ENCODE assay signal across 1 fruit fly cellular context in the genomic region with DNA sequence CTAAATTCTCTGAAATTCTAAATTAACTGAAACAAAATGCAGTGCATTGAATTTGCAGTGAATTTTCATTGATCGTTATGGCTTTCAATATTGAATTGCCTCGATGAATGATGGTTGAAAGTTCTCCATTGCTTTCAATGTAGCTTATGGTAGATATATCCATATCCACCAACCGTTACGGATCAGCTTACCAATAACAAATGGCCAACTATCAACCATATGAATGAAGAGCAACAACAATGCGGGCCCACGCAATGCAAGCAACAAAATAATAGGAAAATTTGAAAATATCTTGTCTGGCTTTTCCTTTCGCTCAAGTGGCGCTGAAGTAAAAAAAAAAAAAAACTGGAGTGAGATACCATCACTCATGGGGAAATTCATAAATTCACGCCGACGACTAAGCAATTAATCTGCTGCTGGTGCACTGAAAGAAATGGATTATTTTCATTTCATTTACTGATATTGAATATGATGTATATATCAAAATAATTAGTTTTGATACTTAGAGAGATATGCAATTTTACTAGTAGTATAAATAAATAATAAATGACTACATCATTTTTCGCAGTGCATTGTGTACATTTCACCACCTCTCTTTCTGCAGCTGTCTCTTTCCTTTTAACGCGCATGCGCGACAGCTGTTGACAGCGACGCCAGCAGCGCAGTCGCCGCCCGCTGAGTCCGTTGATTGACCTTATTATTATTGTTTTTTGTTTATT.
A peak's percentile ranks its signal among the peaks of the same experiment; 100 is the strongest.
TF ChIP-seq lines count a peak whose summit lies in the region.

No protein-coding gene starts in this region.

TF ChIP-seq in whole organism, embryonic, 481 proteins besides CTCF, POLR2A, EP300 and RAD21 (continued from another document and continues in another):
- peak; percentile 91 for TF ChIP-seq CG17328 (GFP tag; IDR thresholded peaks at IDR 0.05; lab: Robert Waterston, UW)
- peak; percentile 87 for TF ChIP-seq CG4424 (GFP tag; optimal IDR thresholded peaks at IDR 0.05; lab: Kevin White, UChicago)
- TF ChIP-seq Mes4 (GFP tag; optimal IDR thresholded peaks at IDR 0.05; lab: Kevin White, UChicago) = peak; percentile 32
- TF ChIP-seq fru (optimal IDR thresholded peaks at IDR 0.05; lab: Kevin White, UChicago) = no peak
- peak; percentile 40; the same call in 1 of the 3 replicates for TF ChIP-seq sr (GFP tag; IDR thresholded peaks at IDR 0.05; lab: Robert Waterston, UW)
- TF ChIP-seq toy (GFP tag; IDR thresholded peaks at IDR 0.05; lab: Robert Waterston, UW) = 0 out of 2 replicates have a peak, but pooled peaks have one; percentile 13
- peak; percentile 66 for TF ChIP-seq CG4730 (GFP tag; IDR thresholded peaks at IDR 0.05; lab: Robert Waterston, UW)
- no peak for TF ChIP-seq Hmx (GFP tag; optimal IDR thresholded peaks at IDR 0.05; lab: Kevin White, UChicago)
- no peak for TF ChIP-seq CG15514 (GFP tag; optimal IDR thresholded peaks at IDR 0.05; lab: Kevin White, UChicago)
- 0 out of 3 replicates have a peak, but pooled peaks have one; percentile 39 for TF ChIP-seq Dbx (GFP tag; IDR thresholded peaks at IDR 0.05; lab: Robert Waterston, UW)
- TF ChIP-seq CG1603 (tag; optimal IDR thresholded peaks at IDR 0.05; lab: Kevin White, UChicago) = peak; percentile 88
- peak; percentile 93 for TF ChIP-seq CG10979 (tag; optimal IDR thresholded peaks at IDR 0.05; lab: Kevin White, UChicago)
- TF ChIP-seq ro (GFP tag; IDR thresholded peaks at IDR 0.05; lab: Robert Waterston, UW) = peak; percentile 21; the same call in 1 of the 2 replicates
- TF ChIP-seq CG17912 (GFP tag; optimal IDR thresholded peaks at IDR 0.05; lab: Kevin White, UChicago) = no peak
- peak; percentile 79 for TF ChIP-seq Chrac-16 (GFP tag; optimal IDR thresholded peaks at IDR 0.05; lab: Kevin White, UChicago)
- TF ChIP-seq CG32532 (GFP tag; IDR thresholded peaks at IDR 0.05; lab: Robert Waterston, UW) = peak; percentile 49
- TF ChIP-seq CG8089 (GFP tag; optimal IDR thresholded peaks at IDR 0.05; lab: Kevin White, UChicago) = peak; percentile 31
- TF ChIP-seq jumu (GFP tag; optimal IDR thresholded peaks at IDR 0.05; lab: Kevin White, UChicago) = peak; percentile 41
- peak; percentile 89 for TF ChIP-seq phol (tag; optimal IDR thresholded peaks at IDR 0.05; lab: Kevin White, UChicago)
- TF ChIP-seq gro (GFP tag; optimal IDR thresholded peaks at IDR 0.05; lab: Kevin White, UChicago) = no peak
- TF ChIP-seq B-H2 (GFP tag; optimal IDR thresholded peaks at IDR 0.05; lab: Kevin White, UChicago) = no peak
- TF ChIP-seq CG18262 (tag; optimal IDR thresholded peaks at IDR 0.05; lab: Kevin White, UChicago) = peak; percentile 90
- peak; percentile 36 for TF ChIP-seq Atf-2 (GFP tag; optimal IDR thresholded peaks at IDR 0.05; lab: Kevin White, UChicago)
- TF ChIP-seq her (GFP tag; optimal IDR thresholded peaks at IDR 0.05; lab: Kevin White, UChicago) = no peak
- peak in 1 of 2 experiments; percentile 72 for TF ChIP-seq Hr51 (GFP tag; optimal IDR thresholded peaks at IDR 0.05; lab: Kevin White, UChicago)
- TF ChIP-seq Side (GFP tag; optimal IDR thresholded peaks at IDR 0.05; lab: Kevin White, UChicago) = peak; percentile 52
- peak; percentile 76 for TF ChIP-seq sim (GFP tag; IDR thresholded peaks at IDR 0.05; lab: Robert Waterston, UW)
- TF ChIP-seq otp (GFP tag; IDR thresholded peaks at IDR 0.05; lab: Robert Waterston, UW) = peak; percentile 81
- TF ChIP-seq lov (optimal IDR thresholded peaks at IDR 0.05; lab: Kevin White, UChicago) = no peak
- TF ChIP-seq lov (GFP tag; IDR thresholded peaks at IDR 0.05; lab: Robert Waterston, UW) = peak; percentile 82; the same call in 2 of the 3 replicates
- TF ChIP-seq chn (GFP tag; optimal IDR thresholded peaks at IDR 0.05; lab: Kevin White, UChicago) = peak; percentile 76
- TF ChIP-seq CG2116 (GFP tag; optimal IDR thresholded peaks at IDR 0.05; lab: Kevin White, UChicago) = peak; percentile 30
- peak; percentile 90 for TF ChIP-seq gem (tag; optimal IDR thresholded peaks at IDR 0.05; lab: Kevin White, UChicago)
- no peak for TF ChIP-seq CrebB (tag; optimal IDR thresholded peaks at IDR 0.05; lab: Kevin White, UChicago)
- peak; percentile 64 for TF ChIP-seq CG3065 (GFP tag; optimal IDR thresholded peaks at IDR 0.05; lab: Kevin White, UChicago)
- TF ChIP-seq CG13287 (GFP tag; IDR thresholded peaks at IDR 0.05; lab: Robert Waterston, UW; ENCODE audit: partially characterized antibody) = no peak
- peak; percentile 60 for TF ChIP-seq CG6654 (GFP tag; optimal IDR thresholded peaks at IDR 0.05; lab: Kevin White, UChicago)
- TF ChIP-seq Lhr (GFP tag; optimal IDR thresholded peaks at IDR 0.05; lab: Kevin White, UChicago) = peak; percentile 74
- peak; percentile 12 for TF ChIP-seq Bteb2 (GFP tag; optimal IDR thresholded peaks at IDR 0.05; lab: Kevin White, UChicago)
- TF ChIP-seq CG14710 (tag; optimal IDR thresholded peaks at IDR 0.05; lab: Kevin White, UChicago) = peak; percentile 91
- TF ChIP-seq nerfin-1 (tag; optimal IDR thresholded peaks at IDR 0.05; lab: Kevin White, UChicago) = peak; percentile 81
- TF ChIP-seq TFAM (GFP tag; optimal IDR thresholded peaks at IDR 0.05; lab: Kevin White, UChicago) = peak; percentile 47
- TF ChIP-seq CG12659 (GFP tag; optimal IDR thresholded peaks at IDR 0.05; lab: Kevin White, UChicago) = peak; percentile 67
- peak; percentile 45 for TF ChIP-seq CG18599 (GFP tag; optimal IDR thresholded peaks at IDR 0.05; lab: Kevin White, UChicago)
- peak; percentile 14 for TF ChIP-seq CG18011 (GFP tag; optimal IDR thresholded peaks at IDR 0.05; lab: Kevin White, UChicago)
- TF ChIP-seq CG7271 (tag; optimal IDR thresholded peaks at IDR 0.05; lab: Kevin White, UChicago) = peak; percentile 64
- peak; percentile 82 for TF ChIP-seq tin (GFP tag; optimal IDR thresholded peaks at IDR 0.05; lab: Kevin White, UChicago)
- TF ChIP-seq NC2α (GFP tag; optimal IDR thresholded peaks at IDR 0.05; lab: Kevin White, UChicago) = peak; percentile 28
- peak; percentile 29 for TF ChIP-seq CG31388 (GFP tag; optimal IDR thresholded peaks at IDR 0.05; lab: Kevin White, UChicago)
- peak; percentile 77 for TF ChIP-seq CG16815 (GFP tag; optimal IDR thresholded peaks at IDR 0.05; lab: Kevin White, UChicago)
- peak; percentile 52 for TF ChIP-seq Drgx (GFP tag; IDR thresholded peaks at IDR 0.05; lab: Robert Waterston, UW)
- TF ChIP-seq pho (GFP tag; optimal IDR thresholded peaks at IDR 0.05; lab: Kevin White, UChicago) = peak; percentile 0
- peak; percentile 74; the same call in 2 of the 3 replicates for TF ChIP-seq so (GFP tag; IDR thresholded peaks at IDR 0.05; lab: Robert Waterston, UW)
- no peak for TF ChIP-seq yki (optimal IDR thresholded peaks at IDR 0.05; lab: Kevin White, UChicago)
- peak; percentile 56 for TF ChIP-seq CG8359 (GFP tag; optimal IDR thresholded peaks at IDR 0.05; lab: Kevin White, UChicago; ENCODE audit: borderline replicate concordance)
- TF ChIP-seq sqz (GFP tag; optimal IDR thresholded peaks at IDR 0.05; lab: Kevin White, UChicago) = peak; percentile 80
- TF ChIP-seq slbo (GFP tag; IDR thresholded peaks at IDR 0.05; lab: Robert Waterston, UW) = peak; percentile 61
- peak; percentile 74 for TF ChIP-seq onecut (GFP tag; IDR thresholded peaks at IDR 0.05; lab: Robert Waterston, UW)
- peak in 1 of 2 experiments; percentile 65 for TF ChIP-seq crp (GFP tag; optimal IDR thresholded peaks at IDR 0.05; lab: Kevin White, UChicago)
- peak; percentile 59; the same call in 1 of the 2 replicates for TF ChIP-seq stc (GFP tag; IDR thresholded peaks at IDR 0.05; lab: Robert Waterston, UW)
- peak; percentile 33 for TF ChIP-seq CG10565 (GFP tag; optimal IDR thresholded peaks at IDR 0.05; lab: Kevin White, UChicago)
- TF ChIP-seq Blimp-1 (GFP tag; optimal IDR thresholded peaks at IDR 0.05; lab: Kevin White, UChicago) = peak; percentile 88
- no peak for TF ChIP-seq CG13894 (tag; optimal IDR thresholded peaks at IDR 0.05; lab: Kevin White, UChicago)
- 0 out of 2 replicates have a peak, but pooled peaks have one; percentile 23 for TF ChIP-seq gsb (GFP tag; IDR thresholded peaks at IDR 0.05; lab: Robert Waterston, UW)
- TF ChIP-seq disco-r (GFP tag; optimal IDR thresholded peaks at IDR 0.05; lab: Kevin White, UChicago) = no peak
- TF ChIP-seq ara (GFP tag; IDR thresholded peaks at IDR 0.05; lab: Robert Waterston, UW) = peak; percentile 91
- TF ChIP-seq CG2889 (GFP tag; IDR thresholded peaks at IDR 0.05; lab: Robert Waterston, UW) = peak; percentile 38; the same call in 1 of the 3 replicates
- peak; percentile 84 for TF ChIP-seq fd96Cb (tag; optimal IDR thresholded peaks at IDR 0.05; lab: Kevin White, UChicago)
- peak; percentile 83 for TF ChIP-seq chm (GFP tag; IDR thresholded peaks at IDR 0.05; lab: Robert Waterston, UW)
- TF ChIP-seq CG7357 (GFP tag; IDR thresholded peaks at IDR 0.05; lab: Robert Waterston, UW) = peak; percentile 63; the same call in 2 of the 3 replicates
- TF ChIP-seq CG10321 (GFP tag; IDR thresholded peaks at IDR 0.05; lab: Robert Waterston, UW) = peak; percentile 33; the same call in 1 of the 2 replicates
- TF ChIP-seq Nf-YC (tag; optimal IDR thresholded peaks at IDR 0.05; lab: Kevin White, UChicago) = peak; percentile 19
- TF ChIP-seq CG12104 (GFP tag; optimal IDR thresholded peaks at IDR 0.05; lab: Kevin White, UChicago) = peak; percentile 54
- TF ChIP-seq Atf3 (GFP tag; optimal IDR thresholded peaks at IDR 0.05; lab: Kevin White, UChicago) = peak; percentile 25
- TF ChIP-seq CG32772 (GFP tag; IDR thresholded peaks at IDR 0.05; lab: Robert Waterston, UW) = peak; percentile 85
- TF ChIP-seq Dll (GFP tag; IDR thresholded peaks at IDR 0.05; lab: Robert Waterston, UW; ENCODE audit: partially characterized antibody) = 0 out of 4 replicates have a peak, but pooled peaks have one; percentile 18
- peak; percentile 61 for TF ChIP-seq HHEX (GFP tag; optimal IDR thresholded peaks at IDR 0.05; lab: Kevin White, UChicago)
- no peak for TF ChIP-seq Hey (tag; optimal IDR thresholded peaks at IDR 0.05; lab: Kevin White, UChicago)
- peak; percentile 14 for TF ChIP-seq CG10147 (GFP tag; optimal IDR thresholded peaks at IDR 0.05; lab: Kevin White, UChicago)
- TF ChIP-seq Gsc (GFP tag; IDR thresholded peaks at IDR 0.05; lab: Robert Waterston, UW) = no peak; the same call in 1 of the 2 replicates
- TF ChIP-seq Poxn (GFP tag; IDR thresholded peaks at IDR 0.05; lab: Robert Waterston, UW) = no peak
- no peak for TF ChIP-seq mld (GFP tag; IDR thresholded peaks at IDR 0.05; lab: Robert Waterston, UW; ENCODE audit: partially characterized antibody)
- peak; percentile 47 to 51 for TF ChIP-seq Pdp1 (GFP tag; optimal IDR thresholded peaks at IDR 0.05; lab: Kevin White, UChicago)
- TF ChIP-seq org-1 (GFP tag; optimal IDR thresholded peaks at IDR 0.05; lab: Kevin White, UChicago) = peak; percentile 78
- TF ChIP-seq Dip3 (GFP tag; optimal IDR thresholded peaks at IDR 0.05; lab: Kevin White, UChicago) = no peak
- TF ChIP-seq CG17186 (GFP tag; optimal IDR thresholded peaks at IDR 0.05; lab: Kevin White, UChicago) = no peak
- TF ChIP-seq E2f2 (GFP tag; IDR thresholded peaks at IDR 0.05; lab: Robert Waterston, UW) = peak; percentile 53; the same call in 1 of the 2 replicates
- TF ChIP-seq CG7556 (GFP tag; optimal IDR thresholded peaks at IDR 0.05; lab: Kevin White, UChicago) = peak; percentile 82
- TF ChIP-seq CG11456 (GFP tag; IDR thresholded peaks at IDR 0.05; lab: Robert Waterston, UW) = peak; percentile 46; the same call in 2 of the 3 replicates
- no peak for TF ChIP-seq CG17612 (GFP tag; IDR thresholded peaks at IDR 0.05; lab: Robert Waterston, UW)
- no peak for TF ChIP-seq schlank (tag; optimal IDR thresholded peaks at IDR 0.05; lab: Kevin White, UChicago)
- no peak; the same call in 1 of the 2 replicates for TF ChIP-seq Lim3 (GFP tag; IDR thresholded peaks at IDR 0.05; lab: Robert Waterston, UW)
- peak; percentile 47; the same call in 1 of the 3 replicates for TF ChIP-seq ase (GFP tag; IDR thresholded peaks at IDR 0.05; lab: Robert Waterston, UW)
- TF ChIP-seq shn (GFP tag; optimal IDR thresholded peaks at IDR 0.05; lab: Kevin White, UChicago) = no peak
- peak; percentile 73 for TF ChIP-seq CG31441 (GFP tag; IDR thresholded peaks at IDR 0.05; lab: Robert Waterston, UW)
- no peak for TF ChIP-seq CG43689 (GFP tag; IDR thresholded peaks at IDR 0.05; lab: Robert Waterston, UW)
- TF ChIP-seq YL-1 (GFP tag; optimal IDR thresholded peaks at IDR 0.05; lab: Kevin White, UChicago) = peak; percentile 6
- TF ChIP-seq bab2 (GFP tag; optimal IDR thresholded peaks at IDR 0.05; lab: Kevin White, UChicago) = peak; percentile 53
- TF ChIP-seq NC2β (GFP tag; optimal IDR thresholded peaks at IDR 0.05; lab: Kevin White, UChicago) = peak; percentile 73
- TF ChIP-seq dm (GFP tag; optimal IDR thresholded peaks at IDR 0.05; lab: Kevin White, UChicago) = no peak
- peak; percentile 76 for TF ChIP-seq E2f1 (GFP tag; IDR thresholded peaks at IDR 0.05; lab: Robert Waterston, UW)
- TF ChIP-seq CG4404 (GFP tag; IDR thresholded peaks at IDR 0.05; lab: Robert Waterston, UW) = no peak; the same call in 1 of the 2 replicates
- TF ChIP-seq CG10267 (tag; optimal IDR thresholded peaks at IDR 0.05; lab: Kevin White, UChicago) = peak; percentile 81
- peak; percentile 93 for TF ChIP-seq dmrt11E (tag; optimal IDR thresholded peaks at IDR 0.05; lab: Kevin White, UChicago)
- no peak for TF ChIP-seq Trl (optimal IDR thresholded peaks at IDR 0.05; lab: Kevin White, UChicago)
- TF ChIP-seq Trl (GFP tag; optimal IDR thresholded peaks at IDR 0.05; lab: Kevin White, UChicago) = peak; percentile 25
- no peak for TF ChIP-seq unc-4 (GFP tag; IDR thresholded peaks at IDR 0.05; lab: Robert Waterston, UW; ENCODE audit: partially characterized antibody)
- 0 out of 2 replicates have a peak, but pooled peaks have one; percentile 8 for TF ChIP-seq cas (GFP tag; IDR thresholded peaks at IDR 0.05; lab: Robert Waterston, UW)
- TF ChIP-seq crol (GFP tag; IDR thresholded peaks at IDR 0.05; lab: Robert Waterston, UW) = no peak
- TF ChIP-seq Hr3 (GFP tag; optimal IDR thresholded peaks at IDR 0.05; lab: Kevin White, UChicago) = peak; percentile 80
- TF ChIP-seq tna (GFP tag; IDR thresholded peaks at IDR 0.05; lab: Robert Waterston, UW; ENCODE audit: partially characterized antibody) = no peak
- peak; percentile 70 for TF ChIP-seq CG6813 (GFP tag; optimal IDR thresholded peaks at IDR 0.05; lab: Kevin White, UChicago)
- TF ChIP-seq btn (GFP tag; optimal IDR thresholded peaks at IDR 0.05; lab: Kevin White, UChicago) = no peak
- TF ChIP-seq Neu2 (GFP tag; optimal IDR thresholded peaks at IDR 0.05; lab: Kevin White, UChicago; ENCODE audit: borderline replicate concordance) = no peak
- peak; percentile 47 for TF ChIP-seq HmgZ (tag; optimal IDR thresholded peaks at IDR 0.05; lab: Kevin White, UChicago)
- peak; percentile 83 for TF ChIP-seq az2 (GFP tag; optimal IDR thresholded peaks at IDR 0.05; lab: Kevin White, UChicago)
- TF ChIP-seq Sin3A (optimal IDR thresholded peaks at IDR 0.05; lab: Kevin White, UChicago) = no peak
- no peak for TF ChIP-seq HLHmδ (GFP tag; optimal IDR thresholded peaks at IDR 0.05; lab: Kevin White, UChicago)
- peak; percentile 67 for TF ChIP-seq jing (GFP tag; optimal IDR thresholded peaks at IDR 0.05; lab: Kevin White, UChicago)
